Fruit fly (Drosophila melanogaster) whole organism, prepupa: ENCODE measurements around the gene Sec15.

Source experiments
- Blimp-1 ChIP-seq: fragments of 200-800 bp; sonication (Bioruptor generic); optimal IDR thresholded peaks from 3 replicates; lab custom pipeline; 2017; ENCODE audit warnings: missing biosample characterization, missing genetic modification characterization, mild to moderate bottlenecking, moderate library complexity, missing genetic modification reagents
- CG10669 ChIP-seq: fragments of 200-800 bp; sonication (Bioruptor generic); optimal IDR thresholded peaks from 3 replicates; lab custom pipeline; 2018; ENCODE audit warnings: missing biosample characterization, mild to moderate bottlenecking, missing genetic modification characterization, moderate library complexity
- CG11294 ChIP-seq: fragments of 200-800 bp; sonication (Bioruptor generic); IDR thresholded peaks from 2 replicates; pipeline ENCODE4 v1.3.6; 2022; ENCODE audit warnings: missing biosample characterization, missing genetic modification characterization
- CG11762 ChIP-seq: fragments of 200-800 bp; sonication (Bioruptor generic); optimal IDR thresholded peaks from 3 replicates; lab custom pipeline; 2016; ENCODE audit warnings: missing biosample characterization, missing genetic modification characterization; ENCODE audit not compliant: insufficient read depth
- CG11902 ChIP-seq: fragments of 200-800 bp; sonication (Bioruptor generic); optimal IDR thresholded peaks from 3 replicates; lab custom pipeline; 2016; ENCODE audit warnings: missing biosample characterization, missing genetic modification characterization
- CG15336 ChIP-seq: fragments of 200-800 bp; sonication (Bioruptor generic); IDR thresholded peaks from 2 replicates; pipeline ENCODE4 v1.3.6; 2022; ENCODE audit warnings: missing biosample characterization, missing genetic modification characterization
- CG16779 ChIP-seq: fragments of 200-800 bp; sonication (Bioruptor generic); optimal IDR thresholded peaks from 3 replicates; lab custom pipeline; 2017; ENCODE audit warnings: missing biosample characterization, mild to moderate bottlenecking, missing genetic modification characterization
- CG34406 ChIP-seq: fragments of 200-800 bp; sonication (Bioruptor generic); optimal IDR thresholded peaks from 3 replicates; lab custom pipeline; 2016; ENCODE audit warnings: missing biosample characterization, missing genetic modification characterization
- CG3919 ChIP-seq: fragments of 200-800 bp; sonication (Bioruptor generic); optimal IDR thresholded peaks from 3 replicates; lab custom pipeline; 2016; ENCODE audit warnings: missing biosample characterization, missing genetic modification characterization
- CG4318 ChIP-seq: fragments of 200-800 bp; sonication (Bioruptor generic); optimal IDR thresholded peaks from 3 replicates; lab custom pipeline; 2017; ENCODE audit warnings: missing biosample characterization, mild to moderate bottlenecking, missing genetic modification characterization
- CG6276 ChIP-seq: fragments of 200-800 bp; sonication (Bioruptor generic); optimal IDR thresholded peaks from 2 replicates; lab custom pipeline; 2017; ENCODE audit warnings: missing biosample characterization, mild to moderate bottlenecking, missing genetic modification characterization
- CG6792 ChIP-seq: fragments of 200-800 bp; sonication (Bioruptor generic); optimal IDR thresholded peaks from 3 replicates; lab custom pipeline; 2016; ENCODE audit warnings: missing biosample characterization, missing genetic modification characterization
- CG6808 ChIP-seq: fragments of 200-800 bp; sonication (Bioruptor generic); optimal IDR thresholded peaks from 3 replicates; lab custom pipeline; 2017; ENCODE audit warnings: missing biosample characterization, missing genetic modification characterization, mild to moderate bottlenecking, moderate library complexity, missing genetic modification reagents
- CG6854 ChIP-seq: fragments of 200-800 bp; sonication (Bioruptor generic); optimal IDR thresholded peaks from 2 replicates; lab custom pipeline; 2017; ENCODE audit warnings: missing biosample characterization, mild to moderate bottlenecking, missing genetic modification characterization
- CG7368 ChIP-seq: fragments of 200-800 bp; sonication (Bioruptor generic); optimal IDR thresholded peaks from 3 replicates; lab custom pipeline; 2016; ENCODE audit warnings: missing biosample characterization, missing genetic modification characterization
- CG8119 ChIP-seq: fragments of 200-800 bp; sonication (Bioruptor generic); IDR thresholded peaks from 3 replicates; pipeline ENCODE4 v1.3.6; 2022; ENCODE audit warnings: missing biosample characterization, missing genetic modification characterization
- CG8319 ChIP-seq: fragments of 200-800 bp; sonication (Bioruptor generic); optimal IDR thresholded peaks from 3 replicates; lab custom pipeline; 2016; ENCODE audit warnings: missing biosample characterization, missing genetic modification characterization
- CG8632 ChIP-seq: fragments of 200-800 bp; sonication (Bioruptor generic); optimal IDR thresholded peaks from 3 replicates; lab custom pipeline; 2016; ENCODE audit warnings: missing biosample characterization, missing genetic modification characterization
- CG9139 ChIP-seq: fragments of 200-800 bp; sonication (Bioruptor generic); optimal IDR thresholded peaks from 3 replicates; lab custom pipeline; 2017; ENCODE audit warnings: missing biosample characterization, mild to moderate bottlenecking, missing genetic modification characterization
- Eip75B ChIP-seq: fragments of 200-800 bp; sonication (Bioruptor generic); optimal IDR thresholded peaks from 3 replicates; lab custom pipeline; 2016; ENCODE audit warnings: missing biosample characterization, missing genetic modification characterization
- Eip78C ChIP-seq: fragments of 200-800 bp; sonication (Bioruptor generic); peaks from one replicate; lab custom pipeline; 2016; ENCODE audit warnings: missing biosample characterization, missing genetic modification characterization
- Eip93F ChIP-seq: fragments of 200-800 bp; sonication (Bioruptor generic); optimal IDR thresholded peaks from 2 replicates; lab custom pipeline; 2016; ENCODE audit warnings: missing biosample characterization, mild to moderate bottlenecking, missing genetic modification characterization
- Ets21C ChIP-seq: fragments of 200-800 bp; sonication (Bioruptor generic); optimal IDR thresholded peaks from 3 replicates; lab custom pipeline; 2016; ENCODE audit warnings: missing biosample characterization, missing genetic modification characterization
- Ets96B ChIP-seq: fragments of 200-800 bp; optimal IDR thresholded peaks from 2 replicates; lab custom pipeline; 2019; ENCODE audit warnings: missing biosample characterization, mild to moderate bottlenecking, missing genetic modification characterization, moderate library complexity
- Hr38 ChIP-seq: sonication (Bioruptor generic); optimal IDR thresholded peaks from 2 replicates; lab custom pipeline; 2016; ENCODE audit warnings: missing biosample characterization, missing genetic modification characterization
- Hr39 ChIP-seq: fragments of 200-800 bp; sonication (Bioruptor generic); optimal IDR thresholded peaks from 2 replicates; lab custom pipeline; 2016; ENCODE audit warnings: missing biosample characterization, missing genetic modification characterization
- Hr4 ChIP-seq: fragments of 200-800 bp; sonication (Bioruptor generic); optimal IDR thresholded peaks from 3 replicates; lab custom pipeline; 2016; ENCODE audit warnings: missing biosample characterization, missing genetic modification characterization
- Lpt ChIP-seq: fragments of 200-800 bp; sonication (Bioruptor generic); optimal IDR thresholded peaks from 3 replicates; lab custom pipeline; 2016; ENCODE audit warnings: missing biosample characterization, missing genetic modification characterization
- Met ChIP-seq: fragments of 200-800 bp; sonication (Bioruptor generic); optimal IDR thresholded peaks from 3 replicates; lab custom pipeline; 2016; ENCODE audit warnings: missing biosample characterization, missing genetic modification characterization
- Smox ChIP-seq: fragments of 200-800 bp; sonication (Bioruptor generic); optimal IDR thresholded peaks from 3 replicates; lab custom pipeline; 2016; ENCODE audit warnings: missing biosample characterization, missing genetic modification characterization
- Sox14 ChIP-seq: fragments of 200-800 bp; sonication (Bioruptor generic); optimal IDR thresholded peaks from 3 replicates; lab custom pipeline; 2016; ENCODE audit warnings: missing biosample characterization, missing genetic modification characterization
- Sox15 ChIP-seq: fragments of 200-800 bp; sonication (Bioruptor generic); optimal IDR thresholded peaks from 3 replicates; lab custom pipeline; 2016; ENCODE audit warnings: missing biosample characterization, missing genetic modification characterization
- achi ChIP-seq: fragments of 200-800 bp; sonication (Bioruptor generic); optimal IDR thresholded peaks from 3 replicates; lab custom pipeline; 2016; ENCODE audit warnings: missing biosample characterization, missing genetic modification characterization
- cyc ChIP-seq: fragments of 200-800 bp; sonication (Bioruptor generic); optimal IDR thresholded peaks from 3 replicates; lab custom pipeline; 2016; ENCODE audit warnings: missing biosample characterization, missing genetic modification characterization
- dac ChIP-seq: fragments of 200-800 bp; sonication (Bioruptor generic); optimal IDR thresholded peaks from 2 replicates; lab custom pipeline; 2017; ENCODE audit warnings: missing biosample characterization, mild to moderate bottlenecking, missing genetic modification characterization
- eg ChIP-seq: fragments of 200-800 bp; sonication (Bioruptor generic); IDR thresholded peaks from 3 replicates; pipeline ENCODE4 v1.3.6; 2022; ENCODE audit warnings: missing biosample characterization, missing genetic modification characterization
- esn ChIP-seq: fragments of 200-800 bp; sonication (Bioruptor generic); optimal IDR thresholded peaks from 2 replicates; lab custom pipeline; 2016; ENCODE audit warnings: missing biosample characterization, mild to moderate bottlenecking, missing genetic modification characterization, moderate library complexity
- fd59A ChIP-seq: fragments of 200-800 bp; sonication (Bioruptor generic); optimal IDR thresholded peaks from 2 replicates; lab custom pipeline; 2017; ENCODE audit warnings: missing biosample characterization, mild to moderate bottlenecking, missing genetic modification characterization, missing genetic modification reagents
- net ChIP-seq: fragments of 200-800 bp; sonication (Bioruptor generic); optimal IDR thresholded peaks from 3 replicates; lab custom pipeline; 2016; ENCODE audit warnings: missing biosample characterization, missing genetic modification characterization
- salr ChIP-seq, 2 experiments: fragments of 200-800 bp; sonication (Bioruptor generic); optimal IDR thresholded peaks; 3 replicates each; lab custom pipeline; 2016 to 2018; ENCODE audit warnings: missing biosample characterization in 2 of 2, missing genetic modification characterization in 2 of 2, mild to moderate bottlenecking in 1 of 2
- ss ChIP-seq, 2 experiments: fragments of 200-800 bp; sonication (Bioruptor generic); optimal IDR thresholded peaks; 2 replicates in 1 of 2; 3 replicates in 1 of 2; lab custom pipeline; 2017 to 2018; ENCODE audit warnings: mild to moderate bottlenecking in 2 of 2, missing biosample characterization in 2 of 2, missing genetic modification characterization in 2 of 2, moderate library complexity in 1 of 2
- svp ChIP-seq: fragments of 200-800 bp; sonication (Bioruptor generic); peaks from one replicate; lab custom pipeline; 2016; ENCODE audit warnings: missing biosample characterization, missing genetic modification characterization
- vri ChIP-seq: fragments of 200-800 bp; sonication (Bioruptor generic); optimal IDR thresholded peaks from 3 replicates; lab custom pipeline; 2016; ENCODE audit warnings: missing biosample characterization, mild to moderate bottlenecking, missing genetic modification characterization

Gene Sec15

DNA sequence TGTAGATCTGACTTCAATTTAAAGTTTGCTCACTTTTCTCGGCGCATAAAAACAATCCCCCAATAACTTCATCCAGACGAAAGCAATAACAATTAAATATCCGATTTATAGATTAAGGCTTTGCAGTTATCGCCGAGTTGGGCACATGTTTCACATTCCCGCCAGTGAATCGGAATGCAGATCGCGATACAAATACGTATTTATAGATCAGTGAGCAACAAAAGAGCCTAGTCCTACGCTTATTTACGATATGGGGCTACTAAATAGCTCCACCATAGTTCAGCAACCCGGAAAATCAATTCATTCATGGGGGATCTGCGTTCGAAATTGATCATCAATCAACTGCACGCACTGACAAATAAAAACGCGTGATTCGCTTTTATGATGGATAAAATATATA lies 15.7 kb downstream of the Sec15 start:
- TF ChIP-seq fd59A (GFP tag; lab: Kevin White, UChicago) (no peak), CG11902 (no peak), CG8632 (GFP tag; lab: Kevin White, UChicago) (no peak), CG3919 (GFP tag; lab: Kevin White, UChicago) (no peak), CG6792 (GFP tag; lab: Kevin White, UChicago) (no peak), CG8119 (GFP tag; lab: Robert Waterston, UW) (no peak), ss (GFP tag; optimal IDR thresholded peaks at IDR 0.05; lab: Kevin White, UChicago) (no peak), net (GFP tag; lab: Kevin White, UChicago) (no peak), Met (GFP tag; lab: Kevin White, UChicago) (no peak), CG9139 (no peak), CG34406 (GFP tag; lab: Kevin White, UChicago) (no peak), Sox14 (no peak), CG7368 (GFP tag; lab: Kevin White, UChicago) (no peak), CG8319 (no peak), cyc (GFP tag; lab: Kevin White, UChicago) (no peak), vri (GFP tag; lab: Kevin White, UChicago) (no peak), Hr38 (no peak)
- TF ChIP-seq, all 60 proteins: peak for 0

DNA sequence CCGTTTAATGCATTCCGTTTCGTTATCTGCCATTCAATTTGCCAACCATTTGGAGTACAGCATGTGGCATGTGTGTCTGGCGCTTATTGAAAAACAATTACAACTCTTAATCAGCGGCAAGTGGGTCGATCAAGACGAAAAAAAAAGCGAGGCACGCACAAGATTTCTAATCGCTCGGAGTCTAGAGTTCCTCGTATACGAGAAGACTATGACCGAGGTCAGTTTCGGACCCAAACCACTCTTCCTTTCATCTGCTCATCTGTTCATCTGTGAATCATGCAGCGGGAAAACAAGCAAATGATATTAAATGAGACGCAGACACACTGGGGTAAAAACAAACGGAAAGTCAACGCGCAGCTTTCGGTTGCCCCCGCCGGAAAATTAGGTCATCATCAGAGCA lies 16.3 kb downstream of the Sec15 start:
- TF ChIP-seq svp (GFP tag; lab: Kevin White, UChicago) (peak; percentile 62), CG4318 (GFP tag; lab: Kevin White, UChicago) (no peak)

DNA sequence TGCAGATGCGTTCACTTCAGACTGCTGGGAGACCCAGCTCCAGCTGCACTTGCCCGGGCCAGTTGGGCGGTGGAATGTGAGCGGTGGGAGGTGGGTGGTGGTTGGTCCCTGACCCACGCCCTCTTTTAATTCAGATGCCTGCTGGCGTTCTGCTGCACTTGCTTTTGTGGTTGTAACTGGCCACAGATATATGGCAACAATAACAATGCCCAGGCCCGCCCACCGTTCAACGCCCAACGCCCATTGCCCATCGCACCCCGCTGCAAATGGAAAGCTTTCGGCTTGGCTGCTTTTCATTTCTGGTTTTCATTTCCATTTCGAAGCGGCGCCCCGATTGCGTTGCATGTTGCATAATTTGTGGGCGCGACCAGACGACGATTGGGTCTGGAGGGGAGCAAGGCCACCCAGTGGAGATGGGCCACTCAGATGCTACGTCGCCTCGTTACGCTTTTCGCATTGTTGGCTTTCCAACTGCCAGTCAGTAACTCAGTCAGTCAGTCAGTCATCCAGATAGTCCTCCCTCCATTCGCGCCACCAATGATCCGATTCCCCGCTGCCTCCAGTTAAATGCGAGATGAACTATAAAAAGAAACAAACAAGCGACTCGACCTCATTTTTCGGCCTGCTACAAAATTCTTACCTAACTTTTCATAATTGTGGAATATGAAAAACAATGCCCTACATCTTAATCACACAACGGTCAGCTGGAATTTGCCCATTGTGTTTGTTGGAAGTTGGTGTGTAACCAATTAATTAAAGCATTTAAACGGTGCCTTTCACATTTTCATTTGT lies 17.3 kb downstream of the Sec15 start:
- peak; percentile 63 for TF ChIP-seq svp (GFP tag; lab: Kevin White, UChicago)
- peak; percentile 23 for TF ChIP-seq Eip78C
- no peak for TF ChIP-seq eg
- no peak for TF ChIP-seq esn (GFP tag; lab: Kevin White, UChicago)
- no peak for TF ChIP-seq Hr39 (GFP tag; lab: Kevin White, UChicago)
- no peak for TF ChIP-seq Hr4 (GFP tag; lab: Kevin White, UChicago)

DNA sequence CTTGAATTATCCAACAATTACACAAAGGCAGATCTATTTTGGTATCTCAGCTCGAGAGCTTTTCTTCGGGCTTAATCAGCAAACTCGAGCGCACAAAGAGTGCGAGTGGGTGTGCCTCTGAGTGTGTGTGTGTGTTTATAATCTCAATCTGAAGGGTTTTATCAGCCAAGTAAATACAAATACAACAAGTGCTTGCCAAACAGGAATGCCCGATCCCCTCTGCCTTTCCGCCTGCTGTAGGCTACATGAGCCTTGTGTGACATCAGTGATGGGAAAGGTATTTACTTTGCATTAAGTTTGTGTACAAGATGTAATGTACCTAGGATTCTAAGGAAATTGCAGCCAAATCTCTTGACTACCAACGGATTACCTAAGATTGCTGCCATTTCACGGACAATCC lies 18.4 kb downstream of the Sec15 start:
- TF ChIP-seq Eip78C (peak; percentile 87), dac (no peak), CG15336 (no peak), CG9139 (no peak), Ets21C (no peak), CG11902 (no peak), svp (GFP tag; lab: Kevin White, UChicago) (peak; percentile 22), cyc (GFP tag; lab: Kevin White, UChicago) (no peak), fd59A (GFP tag; lab: Kevin White, UChicago) (peak; percentile 35), CG16779 (tag; lab: Kevin White, UChicago) (no peak), ss (GFP tag; optimal IDR thresholded peaks at IDR 0.05; lab: Kevin White, UChicago) (peak in 1 of 2 experiments; percentile 57), CG7368 (GFP tag; lab: Kevin White, UChicago) (peak; percentile 58), CG3919 (GFP tag; lab: Kevin White, UChicago) (no peak), Ets96B (tag; lab: Kevin White, UChicago) (no peak), Met (GFP tag; lab: Kevin White, UChicago) (no peak), CG11762 (GFP tag; lab: Kevin White, UChicago) (no peak), CG6808 (peak; percentile 23), CG11294 (GFP tag; lab: Robert Waterston, UW) (no peak), Hr38 (no peak), Eip93F (GFP tag; lab: Kevin White, UChicago) (no peak), CG10669 (GFP tag; lab: Kevin White, UChicago) (peak; percentile 52), achi (GFP tag; lab: Kevin White, UChicago) (no peak), Sox15 (GFP tag; lab: Kevin White, UChicago) (no peak), Sox14 (peak; percentile 13), Lpt (GFP tag; lab: Kevin White, UChicago) (no peak), Eip75B (peak; percentile 13), net (GFP tag; lab: Kevin White, UChicago) (no peak), CG6854 (GFP tag; lab: Kevin White, UChicago) (peak; percentile 56), Blimp-1 (GFP tag; lab: Kevin White, UChicago) (peak; percentile 24), CG8632 (GFP tag; lab: Kevin White, UChicago) (no peak), CG6276 (GFP tag; lab: Kevin White, UChicago) (no peak), Smox (GFP tag; lab: Kevin White, UChicago) (no peak), salr (GFP tag; optimal IDR thresholded peaks at IDR 0.05; lab: Kevin White, UChicago) (peak in 1 of 2 experiments; percentile 30)
